Fruit fly (Drosophila melanogaster) whole organism, embryonic: ENCODE data around the gene CG33641.

Experiments
- Awh ChIP-seq: fragments of 200-800 bp; sonication (Bioruptor generic); IDR thresholded peaks from 2 replicates; pipeline ENCODE4, ENCODE4 v1.3.6; 2022; ENCODE audit warnings: missing biosample characterization, missing genetic modification characterization
- C15 ChIP-seq: fragments of 200-800 bp; sonication (Bioruptor generic); IDR thresholded peaks from 3 replicates; pipeline ENCODE4 v1.3.6; 2022; ENCODE audit warnings: missing biosample characterization, missing genetic modification characterization
- CG11398 ChIP-seq: fragments of 200-800 bp; sonication (Bioruptor generic); optimal IDR thresholded peaks from 2 replicates; lab custom pipeline; 2016; ENCODE audit warnings: missing biosample characterization, missing genetic modification characterization
- CG12299 ChIP-seq: fragments of 200-800 bp; sonication (Bioruptor generic); optimal IDR thresholded peaks from 2 replicates; lab custom pipeline; 2018; ENCODE audit warnings: missing biosample characterization, mild to moderate bottlenecking, missing genetic modification characterization
- CG12744 ChIP-seq: fragments of 200-800 bp; sonication (Bioruptor generic); optimal IDR thresholded peaks from 2 replicates; lab custom pipeline; 2016; ENCODE audit warnings: missing biosample characterization, missing genetic modification characterization
- CG13123 ChIP-seq: fragments of 200-800 bp; sonication (Bioruptor generic); optimal IDR thresholded peaks from 2 replicates; lab custom pipeline; 2016; ENCODE audit warnings: missing biosample characterization, missing genetic modification characterization
- CG13296 ChIP-seq: fragments of 200-800 bp; sonication (Bioruptor generic); optimal IDR thresholded peaks from 3 replicates; lab custom pipeline; 2018; ENCODE audit warnings: missing biosample characterization, mild to moderate bottlenecking, missing genetic modification characterization
- CG14441 ChIP-seq: fragments of 200-800 bp; sonication (Bioruptor generic); IDR thresholded peaks from 2 replicates; pipeline ENCODE4 v1.3.6; 2022; ENCODE audit warnings: missing biosample characterization, missing genetic modification characterization
- CG14710 ChIP-seq: fragments of 200-800 bp; sonication (Bioruptor generic); optimal IDR thresholded peaks from 3 replicates; lab custom pipeline; 2019; ENCODE audit warnings: missing biosample characterization, mild to moderate bottlenecking, missing genetic modification characterization, moderate library complexity
- CG14965 ChIP-seq: fragments of 200-800 bp; sonication (Bioruptor generic); optimal IDR thresholded peaks from 2 replicates; lab custom pipeline; 2016; ENCODE audit warnings: missing biosample characterization, missing genetic modification characterization, borderline replicate concordance
- CG16813 ChIP-seq: fragments of 200-800 bp; sonication (Bioruptor generic); IDR thresholded peaks from 3 replicates; pipeline ENCODE4 v1.3.6; 2022; ENCODE audit warnings: missing biosample characterization, missing genetic modification characterization; ENCODE audit not compliant: partially characterized antibody
- CG16815 ChIP-seq: fragments of 200-800 bp; sonication (Bioruptor generic); optimal IDR thresholded peaks from 3 replicates; lab custom pipeline; 2017; ENCODE audit warnings: missing biosample characterization, mild to moderate bottlenecking, missing genetic modification characterization
- CG17612 ChIP-seq: fragments of 200-800 bp; sonication (Bioruptor generic); IDR thresholded peaks from 2 replicates; pipeline ENCODE4 v1.3.6; 2022; ENCODE audit warnings: missing biosample characterization, missing genetic modification characterization
- CG18619 ChIP-seq: fragments of 200-800 bp; sonication (Bioruptor generic); optimal IDR thresholded peaks from 3 replicates; lab custom pipeline; 2017; ENCODE audit warnings: missing biosample characterization, mild to moderate bottlenecking, missing genetic modification characterization
- CG2678 ChIP-seq: fragments of 200-800 bp; sonication (Bioruptor generic); optimal IDR thresholded peaks from 3 replicates; lab custom pipeline; 2019; ENCODE audit warnings: missing biosample characterization, mild to moderate bottlenecking, missing genetic modification characterization, moderate library complexity
- CG2712 ChIP-seq: fragments of 200-800 bp; optimal IDR thresholded peaks from 3 replicates; lab custom pipeline; 2019; ENCODE audit warnings: missing biosample characterization, mild to moderate bottlenecking, missing genetic modification characterization, moderate library complexity
- CG3065 ChIP-seq: fragments of 200-800 bp; sonication (Bioruptor generic); optimal IDR thresholded peaks from 2 replicates; lab custom pipeline; 2016; ENCODE audit warnings: missing biosample characterization, missing genetic modification characterization
- CG31388 ChIP-seq: fragments of 200-800 bp; sonication (Bioruptor generic); optimal IDR thresholded peaks from 2 replicates; lab custom pipeline; 2016; ENCODE audit warnings: missing biosample characterization, missing genetic modification characterization
- CG31441 ChIP-seq: fragments of 200-800 bp; sonication (Bioruptor generic); IDR thresholded peaks from 2 replicates; pipeline ENCODE4 v1.3.6; 2022; ENCODE audit warnings: missing biosample characterization, missing genetic modification characterization
- CG34422 ChIP-seq: fragments of 200-800 bp; sonication (Bioruptor generic); IDR thresholded peaks from 3 replicates; pipeline ENCODE4 v1.3.6; 2022; ENCODE audit warnings: missing biosample characterization, missing genetic modification characterization
- CG3838 ChIP-seq: fragments of 200-800 bp; sonication (Bioruptor generic); optimal IDR thresholded peaks from 3 replicates; lab custom pipeline; 2016; ENCODE audit warnings: missing biosample characterization, missing genetic modification characterization
- CG4730 ChIP-seq: fragments of 200-800 bp; sonication (Bioruptor generic); IDR thresholded peaks from 2 replicates; pipeline ENCODE4 v1.3.6; 2022; ENCODE audit warnings: missing biosample characterization, missing genetic modification characterization
- CG8281 ChIP-seq: fragments of 200-800 bp; sonication (Bioruptor generic); optimal IDR thresholded peaks from 2 replicates; lab custom pipeline; 2018; ENCODE audit warnings: missing biosample characterization, mild to moderate bottlenecking, missing genetic modification characterization, moderate library complexity
- CG8924 ChIP-seq: fragments of 200-800 bp; optimal IDR thresholded peaks from 3 replicates; lab custom pipeline; 2019; ENCODE audit warnings: missing biosample characterization, mild to moderate bottlenecking, missing genetic modification characterization, moderate library complexity
- Chrac-16 ChIP-seq: fragments of 200-800 bp; sonication (Bioruptor generic); optimal IDR thresholded peaks from 3 replicates; lab custom pipeline; 2016; ENCODE audit warnings: missing biosample characterization, missing genetic modification characterization
- Dip2 ChIP-seq: fragments of 200-800 bp; sonication (Bioruptor generic); IDR thresholded peaks from 2 replicates; pipeline ENCODE4 v1.3.6; 2022; ENCODE audit warnings: missing biosample characterization, missing genetic modification characterization
- Doc2 ChIP-seq: fragments of 200-800 bp; sonication (Bioruptor generic); IDR thresholded peaks from 2 replicates; pipeline ENCODE4 v1.3.6; 2022; ENCODE audit warnings: missing biosample characterization, missing genetic modification characterization
- Hr51 ChIP-seq, 2 experiments: fragments of 200-800 bp; sonication (Bioruptor generic); optimal IDR thresholded peaks; 2 replicates in 1 of 2; 3 replicates in 1 of 2; lab custom pipeline; 2016 to 2018; ENCODE audit warnings: missing biosample characterization in 2 of 2, missing genetic modification characterization in 2 of 2, mild to moderate bottlenecking in 1 of 2, moderate library complexity in 1 of 2
- Kr ChIP-seq: fragments of 200-800 bp; sonication (Bioruptor generic); optimal IDR thresholded peaks from 2 replicates; lab custom pipeline; 2017; ENCODE audit warnings: missing biosample characterization, mild to moderate bottlenecking, missing genetic modification characterization
- Lpt ChIP-seq: fragments of >200 bp; optimal IDR thresholded peaks from 2 replicates; lab custom pipeline; 2018; ENCODE audit warnings: missing biosample characterization, missing genetic modification characterization
- Neu2 ChIP-seq: fragments of 200-800 bp; sonication (Bioruptor generic); optimal IDR thresholded peaks from 3 replicates; lab custom pipeline; 2016; ENCODE audit warnings: missing biosample characterization, missing genetic modification characterization, borderline replicate concordance
- Xbp1 ChIP-seq: fragments of 200-800 bp; sonication (Bioruptor generic); optimal IDR thresholded peaks from 3 replicates; lab custom pipeline; 2016; ENCODE audit warnings: missing biosample characterization, mild to moderate bottlenecking, missing genetic modification characterization
- al ChIP-seq: fragments of 200-800 bp; sonication (Bioruptor generic); IDR thresholded peaks from 2 replicates; pipeline ENCODE4 v1.3.6; 2022; ENCODE audit warnings: missing biosample characterization, missing genetic modification characterization
- croc ChIP-seq: fragments of 200-800 bp; sonication (Bioruptor generic); conservative IDR thresholded peaks from 3 replicates; pipeline ENCODE4 v1.3.6; 2022; ENCODE audit warnings: missing biosample characterization, missing genetic modification characterization
- dm ChIP-seq: fragments of 200-800 bp; sonication (Bioruptor generic); optimal IDR thresholded peaks from 3 replicates; lab custom pipeline; 2016; ENCODE audit warnings: missing biosample characterization, missing genetic modification characterization
- dysf ChIP-seq: fragments of 200-800 bp; sonication (Bioruptor generic); IDR thresholded peaks from 3 replicates; pipeline ENCODE4 v1.3.6; 2022; ENCODE audit warnings: missing biosample characterization, missing genetic modification characterization
- her ChIP-seq: fragments of 200-800 bp; sonication (Bioruptor generic); optimal IDR thresholded peaks from 2 replicates; lab custom pipeline; 2016; ENCODE audit warnings: missing biosample characterization, missing genetic modification characterization
- jigr1 ChIP-seq: fragments of 200-800 bp; sonication (Bioruptor generic); IDR thresholded peaks from 3 replicates; pipeline ENCODE4 v1.3.6; 2022; ENCODE audit warnings: missing biosample characterization, missing genetic modification characterization
- mirr ChIP-seq: fragments of 200-800 bp; sonication (Bioruptor generic); optimal IDR thresholded peaks from 3 replicates; lab custom pipeline; 2018; ENCODE audit warnings: missing biosample characterization, mild to moderate bottlenecking, missing genetic modification characterization
- nom ChIP-seq: fragments of 200-800 bp; sonication (Bioruptor generic); optimal IDR thresholded peaks from 2 replicates; lab custom pipeline; 2017; ENCODE audit warnings: missing biosample characterization, missing genetic modification characterization, mild to moderate bottlenecking, moderate library complexity, missing genetic modification reagents
- p53 ChIP-seq: fragments of 200-800 bp; sonication (Bioruptor generic); optimal IDR thresholded peaks from 2 replicates; lab custom pipeline; 2016; ENCODE audit warnings: missing biosample characterization, missing genetic modification characterization
- phol ChIP-seq: fragments of 200-800 bp; sonication (Bioruptor generic); optimal IDR thresholded peaks from 3 replicates; lab custom pipeline; 2018; ENCODE audit warnings: missing biosample characterization, mild to moderate bottlenecking, missing genetic modification characterization, moderate library complexity
- slbo ChIP-seq: fragments of 200-800 bp; sonication (Bioruptor generic); IDR thresholded peaks from 2 replicates; pipeline ENCODE4 v1.3.6; 2022; ENCODE audit warnings: missing biosample characterization, missing genetic modification characterization
- so ChIP-seq: fragments of 200-800 bp; sonication (Bioruptor generic); IDR thresholded peaks from 3 replicates; pipeline ENCODE4 v1.3.6; 2022; ENCODE audit warnings: missing biosample characterization, missing genetic modification characterization
- ssp ChIP-seq: fragments of 200-800 bp; sonication (Bioruptor generic); IDR thresholded peaks from 2 replicates; pipeline ENCODE4 v1.3.6; 2022; ENCODE audit warnings: missing biosample characterization, missing genetic modification characterization
- tap ChIP-seq: fragments of 200-800 bp; optimal IDR thresholded peaks from 3 replicates; lab custom pipeline; 2019; ENCODE audit warnings: missing biosample characterization, mild to moderate bottlenecking, missing genetic modification characterization, moderate library complexity
- trem ChIP-seq: fragments of 200-800 bp; optimal IDR thresholded peaks from 3 replicates; lab custom pipeline; 2019; ENCODE audit warnings: missing biosample characterization, mild to moderate bottlenecking, missing genetic modification characterization, moderate library complexity
- wor ChIP-seq: fragments of 200-800 bp; sonication (Bioruptor generic); IDR thresholded peaks from 2 replicates; pipeline ENCODE4 v1.3.6; 2022; ENCODE audit warnings: missing biosample characterization, missing genetic modification characterization
- yki ChIP-seq: fragments of >200 bp; optimal IDR thresholded peaks from 3 replicates; lab custom pipeline; 2018
- zen ChIP-seq: fragments of 200-800 bp; sonication (Bioruptor generic); optimal IDR thresholded peaks from 3 replicates; lab custom pipeline; 2018; ENCODE audit warnings: missing biosample characterization, mild to moderate bottlenecking, missing genetic modification characterization, moderate library complexity

Gene CG33641

dm6 chr2L:13514945-13515687, 13.7 kb upstream of the CG33641 start:
- no peak for TF ChIP-seq CG11398 (GFP tag; lab: Kevin White, UChicago)
- TF ChIP-seq CG13296 (GFP tag; lab: Kevin White, UChicago): peak; percentile 62
- TF ChIP-seq ssp (GFP tag; lab: Robert Waterston, UW): no peak
- TF ChIP-seq Dip2 (GFP tag; lab: Robert Waterston, UW): no peak
- no peak for TF ChIP-seq CG3838 (GFP tag; lab: Kevin White, UChicago)
- TF ChIP-seq CG16813 (GFP tag; lab: Robert Waterston, UW): no peak
- TF ChIP-seq p53: peak; percentile 56
- TF ChIP-seq jigr1 (GFP tag; lab: Robert Waterston, UW): peak; percentile 26; the same call in 1 of the 3 replicates
- TF ChIP-seq so: peak; percentile 74; the same call in 2 of the 3 replicates
- peak; percentile 57 for TF ChIP-seq CG14965 (GFP tag; lab: Kevin White, UChicago)
- TF ChIP-seq trem (tag; lab: Kevin White, UChicago): peak; percentile 49
- TF ChIP-seq zen (tag; lab: Kevin White, UChicago): peak; percentile 78
- TF ChIP-seq CG8924 (tag; lab: Kevin White, UChicago): peak; percentile 45
- peak; percentile 87 for TF ChIP-seq CG34422 (GFP tag; lab: Robert Waterston, UW)
- peak; percentile 58 for TF ChIP-seq CG14710 (tag; lab: Kevin White, UChicago)
- peak; percentile 82 for TF ChIP-seq al
- no peak for TF ChIP-seq Lpt (GFP tag; lab: Kevin White, UChicago)
- TF ChIP-seq Awh (GFP tag; lab: Robert Waterston, UW): peak; percentile 85
- no peak for TF ChIP-seq Kr (GFP tag; lab: Kevin White, UChicago)
- TF ChIP-seq dysf (GFP tag; lab: Robert Waterston, UW): peak; percentile 66
- peak; percentile 71 for TF ChIP-seq CG17612 (GFP tag; lab: Robert Waterston, UW)
- TF ChIP-seq nom (GFP tag; lab: Kevin White, UChicago): no peak
- TF ChIP-seq slbo (GFP tag; lab: Robert Waterston, UW): peak; percentile 86
- peak; percentile 35 for TF ChIP-seq CG18619 (GFP tag; lab: Kevin White, UChicago)
- TF ChIP-seq her: peak; percentile 47
- peak; percentile 83 for TF ChIP-seq CG31441 (GFP tag; lab: Robert Waterston, UW)
- peak; percentile 85 for TF ChIP-seq CG4730 (GFP tag; lab: Robert Waterston, UW)
- peak; percentile 71 for TF ChIP-seq CG31388 (GFP tag; lab: Kevin White, UChicago)
- peak; percentile 21 to 79 for TF ChIP-seq Hr51 (GFP tag; optimal IDR thresholded peaks at IDR 0.05; lab: Kevin White, UChicago)
- TF ChIP-seq CG12299 (tag; lab: Kevin White, UChicago): no peak
- peak; percentile 62; the same call in 1 of the 3 replicates for TF ChIP-seq C15 (GFP tag; lab: Robert Waterston, UW)
- TF ChIP-seq wor (GFP tag; lab: Robert Waterston, UW): peak; percentile 41
- TF ChIP-seq dm (GFP tag; lab: Kevin White, UChicago): peak; percentile 51
- no peak for TF ChIP-seq yki (lab: Kevin White, UChicago)
- peak; percentile 83 for TF ChIP-seq CG2712 (tag; lab: Kevin White, UChicago)
- TF ChIP-seq CG3065 (GFP tag; lab: Kevin White, UChicago): no peak
- peak; percentile 63 for TF ChIP-seq CG8281 (tag; lab: Kevin White, UChicago)
- peak; percentile 88 for TF ChIP-seq Xbp1
- TF ChIP-seq CG2678 (tag; lab: Kevin White, UChicago): peak; percentile 82
- TF ChIP-seq Doc2 (GFP tag; lab: Robert Waterston, UW): no peak; the same call in 1 of the 2 replicates
- TF ChIP-seq CG16815 (GFP tag; lab: Kevin White, UChicago): no peak
- no peak for TF ChIP-seq Neu2 (GFP tag; lab: Kevin White, UChicago)
- peak; percentile 85 for TF ChIP-seq phol (tag; lab: Kevin White, UChicago)
- TF ChIP-seq CG14441 (GFP tag; lab: Robert Waterston, UW): peak; percentile 88
- TF ChIP-seq tap (tag; lab: Kevin White, UChicago): peak; percentile 79
- TF ChIP-seq CG12744 (GFP tag; lab: Kevin White, UChicago): peak; percentile 70
- peak; percentile 26 for TF ChIP-seq mirr (GFP tag; lab: Kevin White, UChicago)
- no peak for TF ChIP-seq CG13123 (GFP tag; lab: Kevin White, UChicago)
- peak; percentile 24 for TF ChIP-seq Chrac-16 (GFP tag; lab: Kevin White, UChicago)
- TF ChIP-seq croc: peak; percentile 47; the same call in 2 of the 3 replicates
